Worm (Caenorhabditis elegans): ENCODE data around the gene Y25C1A.13.

Y25C1A.13 gene

DNA sequence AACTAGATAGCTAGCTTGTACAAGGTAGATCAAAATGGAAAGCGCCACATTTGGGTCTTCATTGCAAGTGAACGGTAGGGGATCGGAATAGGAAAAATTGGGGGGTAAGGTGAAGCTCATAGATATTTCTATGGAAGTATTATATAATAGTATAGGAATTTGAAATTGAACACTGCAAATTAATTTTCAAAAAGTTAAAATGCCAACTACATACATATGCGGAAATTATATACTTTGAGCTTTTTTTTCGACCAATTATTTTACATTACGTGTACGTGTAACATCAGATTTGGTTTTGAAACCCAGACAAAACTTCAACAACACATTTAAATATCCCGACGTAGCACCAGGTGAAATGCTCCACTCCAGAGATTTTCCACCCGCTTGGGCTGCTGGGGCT lies 15.0 kb downstream of the Y25C1A.13 start, which contains the start of gene srg-23:
Gene srg-23, minus strand, starts transcription at position 101 of the 400 bp plus-strand sequence.
- no peak for TF ChIP-seq nhr-237 (tag; optimal IDR thresholded peaks at IDR 0.05)
- TF ChIP-seq nhr-28 (tag; optimal IDR thresholded peaks at IDR 0.05), result no peak
- TF ChIP-seq ztf-4 (tag; optimal IDR thresholded peaks at IDR 0.05), result no peak
- no peak for TF ChIP-seq lin-15B (tag; optimal IDR thresholded peaks at IDR 0.05)
- TF ChIP-seq ceh-82 (tag; optimal IDR thresholded peaks at IDR 0.05), result no peak
- TF ChIP-seq tbx-2 (tag; optimal IDR thresholded peaks at IDR 0.05), result no peak
- TF ChIP-seq nhr-43 (tag; optimal IDR thresholded peaks at IDR 0.05; ENCODE audit: poor library complexity, severe bottlenecking), result no peak
- TF ChIP-seq hmg-11 (tag; optimal IDR thresholded peaks at IDR 0.05), result no peak
- TF ChIP-seq nhr-11 (tag; optimal IDR thresholded peaks at IDR 0.05), result no peak
- no peak for TF ChIP-seq eor-1 (tag; optimal IDR thresholded peaks at IDR 0.05)
- TF ChIP-seq skn-1 (tag; optimal IDR thresholded peaks at IDR 0.05), result no peak
- TF ChIP-seq ZK546.5 (tag; optimal IDR thresholded peaks at IDR 0.05), result no peak
- TF ChIP-seq jun-1 (tag; optimal IDR thresholded peaks at IDR 0.05), result no peak
- no peak for TF ChIP-seq elt-3 (tag; optimal IDR thresholded peaks at IDR 0.05)
- TF ChIP-seq nhr-77 (tag; optimal IDR thresholded peaks at IDR 0.05), result no peak
- TF ChIP-seq nhr-25 (tag; optimal IDR thresholded peaks at IDR 0.05), result no peak
- TF ChIP-seq pqm-1 (tag; optimal IDR thresholded peaks at IDR 0.05), result no peak

DNA sequence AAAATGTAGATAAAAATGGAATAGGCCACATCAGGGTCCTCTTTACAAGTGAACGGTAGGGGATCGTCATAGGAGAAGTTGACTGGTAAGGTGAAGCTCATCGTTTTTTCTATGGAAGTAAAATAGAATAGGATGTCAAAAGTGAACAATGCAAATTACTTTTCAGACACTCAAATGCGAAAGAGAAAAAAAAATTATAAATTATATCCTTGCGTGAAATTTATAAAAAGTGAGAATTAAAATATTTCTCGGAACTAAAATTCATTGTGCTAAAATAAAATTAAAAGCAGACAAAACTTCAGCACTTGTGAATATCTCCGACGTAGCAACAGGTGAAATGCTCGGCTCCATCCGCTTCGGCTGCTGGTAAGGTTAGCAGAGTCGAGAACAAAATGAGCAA lies 17.7 kb downstream of the Y25C1A.13 start, which contains the start of gene srg-22:
Gene srg-22, minus strand, starts transcription at position 101 of the 400 bp plus-strand sequence.
- TF ChIP-seq lin-39 (tag; optimal IDR thresholded peaks at IDR 0.05) (no peak), ceh-9 (tag; optimal IDR thresholded peaks at IDR 0.05) (no peak), ZK546.5 (tag; optimal IDR thresholded peaks at IDR 0.05) (no peak), eor-1 (tag; optimal IDR thresholded peaks at IDR 0.05) (no peak), nhr-67 (tag; optimal IDR thresholded peaks at IDR 0.05) (no peak), ztf-11 (tag; optimal IDR thresholded peaks at IDR 0.05) (no peak), elt-3 (tag; optimal IDR thresholded peaks at IDR 0.05) (no peak), R02D3.7 (tag; optimal IDR thresholded peaks at IDR 0.05) (no peak), pqm-1 (tag; optimal IDR thresholded peaks at IDR 0.05) (no peak), daf-12 (tag; optimal IDR thresholded peaks at IDR 0.05) (no peak), nhr-25 (tag; optimal IDR thresholded peaks at IDR 0.05) (no peak), nhr-237 (tag; optimal IDR thresholded peaks at IDR 0.05) (no peak), nhr-28 (tag; optimal IDR thresholded peaks at IDR 0.05) (no peak), hmg-11 (tag; optimal IDR thresholded peaks at IDR 0.05) (no peak), lin-15B (tag; optimal IDR thresholded peaks at IDR 0.05) (no peak), jun-1 (tag; optimal IDR thresholded peaks at IDR 0.05) (no peak), elt-2 (tag; optimal IDR thresholded peaks at IDR 0.05) (no peak)

DNA sequence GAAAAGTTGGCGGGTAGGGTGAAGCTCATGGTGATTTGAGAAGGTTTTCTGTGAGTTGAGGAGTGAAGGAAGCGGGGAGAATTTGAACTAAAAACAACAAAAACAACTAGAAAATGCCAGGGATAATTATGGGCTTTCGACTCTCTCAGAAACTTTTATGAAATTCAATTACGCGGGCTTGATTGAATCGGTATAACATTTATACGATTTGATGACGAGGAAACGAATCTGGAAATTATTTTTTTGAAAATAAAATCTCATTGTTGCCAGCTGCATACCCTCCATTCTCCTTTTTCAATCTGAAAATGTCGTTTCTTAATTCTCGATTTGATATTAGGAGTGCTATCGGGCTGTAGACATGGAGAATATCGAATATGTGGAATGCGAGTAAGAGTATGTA lies 19.8 kb downstream of the Y25C1A.13 start, which contains the start of gene srg-21:
Gene srg-21, minus strand, starts transcription at position 101 of the 400 bp plus-strand sequence.
- no peak for TF ChIP-seq lsy-12 (tag; optimal IDR thresholded peaks at IDR 0.05)
- TF ChIP-seq ZK546.5 (tag; optimal IDR thresholded peaks at IDR 0.05), result no peak
- TF ChIP-seq nhr-25 (tag; optimal IDR thresholded peaks at IDR 0.05), result no peak
- no peak for TF ChIP-seq ceh-9 (tag; optimal IDR thresholded peaks at IDR 0.05)
- no peak for TF ChIP-seq R02D3.7 (tag; optimal IDR thresholded peaks at IDR 0.05)
- no peak for TF ChIP-seq zag-1 (tag; optimal IDR thresholded peaks at IDR 0.05)
- no peak for TF ChIP-seq elt-1 (tag; optimal IDR thresholded peaks at IDR 0.05)
- no peak for TF ChIP-seq mdl-1 (tag; optimal IDR thresholded peaks at IDR 0.05)
- no peak for TF ChIP-seq fkh-10 (GFP tag; optimal IDR thresholded peaks at IDR 0.05)
- TF ChIP-seq elt-2 (tag; optimal IDR thresholded peaks at IDR 0.05), result no peak
- no peak for TF ChIP-seq mml-1 (tag; optimal IDR thresholded peaks at IDR 0.05)
- no peak for TF ChIP-seq egl-5 (tag; optimal IDR thresholded peaks at IDR 0.05)
- TF ChIP-seq skn-1 (tag; optimal IDR thresholded peaks at IDR 0.05), result no peak
- TF ChIP-seq unc-62 (GFP tag; optimal IDR thresholded peaks at IDR 0.05), result no peak

DNA sequence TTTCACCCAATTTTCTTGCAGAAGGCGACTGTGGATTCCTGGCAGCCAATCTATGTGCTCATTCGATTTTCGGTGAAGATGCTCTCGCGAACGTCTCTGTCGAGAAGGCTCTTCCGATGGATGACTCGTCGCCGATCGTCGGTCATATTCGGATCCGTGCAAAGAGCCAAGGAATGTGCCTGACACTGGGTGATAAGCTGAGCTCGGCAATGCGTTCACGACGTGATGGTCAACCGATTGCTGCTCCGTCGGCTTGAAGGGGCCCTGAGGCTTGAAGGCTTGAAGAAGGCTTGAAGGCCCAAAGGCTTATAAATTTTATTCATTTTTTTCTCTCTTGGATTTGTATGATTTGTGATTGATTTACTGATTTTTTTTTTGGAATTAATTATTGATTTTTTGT lies 23.9 kb downstream of the Y25C1A.13 start:
- no peak for TF ChIP-seq nhr-12 (tag; optimal IDR thresholded peaks at IDR 0.05)
- TF ChIP-seq ceh-82 (tag; optimal IDR thresholded peaks at IDR 0.05), result no peak
- TF ChIP-seq egl-27 (tag; optimal IDR thresholded peaks at IDR 0.05), result no peak
- TF ChIP-seq nfya-1 (tag; optimal IDR thresholded peaks at IDR 0.05; ENCODE audit: insufficient read depth), result no peak
- no peak for TF ChIP-seq lin-15B (tag; optimal IDR thresholded peaks at IDR 0.05)
- TF ChIP-seq pha-4 (tag; optimal IDR thresholded peaks at IDR 0.05), result no peak
- no peak for TF ChIP-seq nhr-237 (tag; optimal IDR thresholded peaks at IDR 0.05)
- no peak for TF ChIP-seq daf-12 (tag; optimal IDR thresholded peaks at IDR 0.05)
- TF ChIP-seq elt-3 (tag; optimal IDR thresholded peaks at IDR 0.05), result no peak
- no peak for TF ChIP-seq nhr-67 (tag; optimal IDR thresholded peaks at IDR 0.05)
- no peak for TF ChIP-seq tbx-2 (tag; optimal IDR thresholded peaks at IDR 0.05)
- TF ChIP-seq ceh-28 (tag; optimal IDR thresholded peaks at IDR 0.05), result no peak
- no peak for TF ChIP-seq nhr-11 (tag; optimal IDR thresholded peaks at IDR 0.05)
- no peak for TF ChIP-seq fkh-2 (tag; optimal IDR thresholded peaks at IDR 0.05)
- TF ChIP-seq snpc-4 (tag; optimal IDR thresholded peaks at IDR 0.05), result no peak
- no peak for TF ChIP-seq lsy-12 (tag; optimal IDR thresholded peaks at IDR 0.05)
- TF ChIP-seq lin-39 (tag; optimal IDR thresholded peaks at IDR 0.05), result no peak

All from whole organism, L3 larva.